Worm (Caenorhabditis elegans) whole organism, L4 larva: ENCODE results near the gene cyp-25A1.

Experiments used
- Y48G9A.11 ChIP-seq: fragments of 200-800 bp; sonication (Bioruptor generic); IDR thresholded peaks from 2 replicates; pipeline ENCODE4 v1.3.6; 2022; ENCODE audit warnings: missing genetic modification reagents, missing genetic modification characterization, missing compliant biosample characterization
- Y5F2A.4 ChIP-seq: fragments of 200-800 bp; sonication (Bioruptor generic); optimal IDR thresholded peaks from 2 replicates; lab custom pipeline; 2018; ENCODE audit warnings: mild to moderate bottlenecking, missing genetic modification characterization, missing compliant biosample characterization
- aha-1 ChIP-seq: fragments of 150-350 bp; peaks from one replicate; lab custom pipeline; 2014; ENCODE audit warnings: missing biosample characterization, missing genetic modification characterization
- ceh-32 ChIP-seq: sonication (generic microtip); optimal IDR thresholded peaks from 2 replicates; lab custom pipeline; 2016; ENCODE audit warnings: mild to moderate bottlenecking, missing genetic modification characterization, missing compliant biosample characterization; ENCODE audit not compliant: poor library complexity
- egl-43 ChIP-seq: fragments of 200-800 bp; sonication (Bioruptor generic); IDR thresholded peaks from 2 replicates; pipeline ENCODE4 v1.3.6; 2022; ENCODE audit warnings: missing genetic modification reagents, missing genetic modification characterization, missing compliant biosample characterization
- hlh-30 ChIP-seq: sonication (generic microtip); optimal IDR thresholded peaks from 2 replicates; lab custom pipeline; 2017; ENCODE audit warnings: antibody characterized with exemption, mild to moderate bottlenecking, missing genetic modification characterization, missing compliant biosample characterization; ENCODE audit not compliant: insufficient read depth
- mdt-29 ChIP-seq: fragments of 200-800 bp; sonication (Bioruptor generic); IDR thresholded peaks from 2 replicates; pipeline ENCODE4 v1.3.6; 2022; ENCODE audit warnings: missing genetic modification reagents, missing genetic modification characterization, missing compliant biosample characterization
- mxl-3 ChIP-seq: fragments of 200-800 bp; sonication (Bioruptor generic); optimal IDR thresholded peaks from 2 replicates; lab custom pipeline; 2018; ENCODE audit warnings: mild to moderate bottlenecking, missing genetic modification characterization, missing compliant biosample characterization
- nhr-28 ChIP-seq: fragments of 150-350 bp; optimal IDR thresholded peaks from 2 replicates; lab custom pipeline; 2014; ENCODE audit warnings: missing biosample characterization, missing genetic modification characterization
- sdz-12 ChIP-seq: fragments of 200-800 bp; sonication (Bioruptor generic); optimal IDR thresholded peaks from 2 replicates; lab custom pipeline; 2018; ENCODE audit warnings: mild to moderate bottlenecking, missing genetic modification characterization, missing compliant biosample characterization
- skn-1 ChIP-seq: fragments of 150-350 bp; optimal IDR thresholded peaks from 2 replicates; lab custom pipeline; 2014; ENCODE audit warnings: missing biosample characterization, missing genetic modification characterization

The cyp-25A1 gene

ce11 chrIII:3878986-3879756, 46.8 kb downstream of the cyp-25A1 start:
- TF ChIP-seq hlh-30 (tag; lab: Kevin White, UChicago) (peak; percentile 7), nhr-28 (peak; percentile 48), Y5F2A.4 (no peak), skn-1 (tag; lab: Kevin White, UChicago) (no peak), sdz-12 (GFP tag; lab: Kevin White, UChicago) (no peak), Y48G9A.11 (GFP tag; lab: Robert Waterston, UW) (no peak)
- TF ChIP-seq, all 104 proteins: peak for 2

- TF ChIP-seq mxl-3 (GFP tag; lab: Kevin White, UChicago) (no peak), aha-1 (tag; lab: Kevin White, UChicago) (peak; percentile 7), ceh-32 (tag; lab: Kevin White, UChicago) (no peak), skn-1 (tag; lab: Kevin White, UChicago) (no peak), egl-43 (GFP tag; lab: Robert Waterston, UW) (no peak), mdt-29 (no peak)
- TF ChIP-seq, all 104 proteins: peak for 1
Observed at ce11 chrIII:3883146-3883545, 50.8 kb downstream of the cyp-25A1 start.
